Worm (Caenorhabditis elegans): ENCODE results near the gene R08C7.5.

The R08C7.5 gene

DNA sequence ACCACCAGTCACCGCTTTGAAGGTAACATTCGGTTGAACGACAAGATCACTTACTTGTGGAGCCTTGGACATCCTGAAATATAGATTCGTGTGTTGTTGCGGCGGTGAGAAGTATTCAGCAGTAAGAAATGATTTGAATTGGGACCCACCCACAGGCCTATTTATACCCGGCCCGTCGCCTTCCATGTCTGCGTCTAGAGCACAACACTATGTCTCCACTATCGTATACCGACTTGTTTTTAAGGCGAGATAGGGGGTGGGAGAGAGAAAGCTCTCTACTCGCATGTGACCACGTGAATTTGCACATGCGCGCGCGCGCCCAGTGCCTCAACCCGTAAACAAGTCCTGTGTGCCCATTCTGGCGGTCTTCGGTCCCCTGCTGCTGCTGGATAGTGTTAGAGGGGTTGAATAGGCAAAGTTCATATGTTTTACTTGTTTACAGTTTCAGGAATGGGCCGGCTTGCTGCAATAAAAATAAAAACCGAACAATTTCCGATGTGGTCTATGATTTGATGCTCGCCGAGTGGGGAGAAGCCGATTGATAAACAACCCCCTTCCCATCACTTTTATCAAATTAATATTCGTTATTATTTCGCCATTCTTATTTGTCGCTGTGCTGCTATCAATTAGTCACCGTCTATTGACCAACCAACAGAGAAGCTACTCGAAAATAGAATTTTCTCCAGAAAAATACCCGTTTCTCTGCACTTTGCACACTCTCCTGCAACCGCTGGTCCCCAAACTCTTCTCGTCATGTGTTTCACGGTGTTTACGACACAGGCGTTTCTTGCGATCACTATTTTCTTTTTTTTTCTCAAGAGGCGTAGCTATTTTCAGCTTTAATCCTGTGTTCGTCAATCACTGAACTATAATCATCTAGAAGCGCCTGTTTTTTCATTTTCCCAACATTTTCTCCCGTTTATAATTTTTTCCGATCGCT is 40.0 kb downstream of the R08C7.5 start:
- TF ChIP-seq B0035.1 (tag; optimal IDR thresholded peaks at IDR 0.05), result no peak
- 0 out of 2 replicates have a peak, but pooled peaks have one; percentile 10 for TF ChIP-seq attf-3 (GFP tag; conservative IDR thresholded peaks at IDR 0.05)
- peak; percentile 18 for TF ChIP-seq atf-7 (tag; optimal IDR thresholded peaks at IDR 0.05)
- TF ChIP-seq hmg-1.2 (GFP tag; IDR thresholded peaks at IDR 0.05), result peak; percentile 64
- no peak for TF ChIP-seq cebp-2 (GFP tag; IDR thresholded peaks at IDR 0.05)
- TF ChIP-seq snpc-3.4 (tag; optimal IDR thresholded peaks at IDR 0.05), result no peak
- no peak for TF ChIP-seq lag-1 (GFP tag; IDR thresholded peaks at IDR 0.05)
- TF ChIP-seq T07F8.4 (tag; optimal IDR thresholded peaks at IDR 0.05), result no peak
- TF ChIP-seq mes-4 (tag; optimal IDR thresholded peaks at IDR 0.05), result no peak
- no peak for TF ChIP-seq F37B4.10 (GFP tag; IDR thresholded peaks at IDR 0.05)
- TF ChIP-seq nhr-80 (tag; optimal IDR thresholded peaks at IDR 0.05), result peak; percentile 42
- no peak for TF ChIP-seq nhr-120 (GFP tag; IDR thresholded peaks at IDR 0.05)
- no peak for TF ChIP-seq aptf-3 (GFP tag; IDR thresholded peaks at IDR 0.05)
- TF ChIP-seq B0336.3 (GFP tag; IDR thresholded peaks at IDR 0.05), result peak; percentile 74
- no peak for TF ChIP-seq sptf-2 (GFP tag; optimal IDR thresholded peaks at IDR 0.05)
- TF ChIP-seq unc-130 (GFP tag; optimal IDR thresholded peaks at IDR 0.05), result no peak
- TF ChIP-seq attf-5 (GFP tag; optimal IDR thresholded peaks at IDR 0.05), result peak; percentile 24
- no peak for TF ChIP-seq ztf-6 (GFP tag; IDR thresholded peaks at IDR 0.05)
- TF ChIP-seq ztf-26 (tag; optimal IDR thresholded peaks at IDR 0.05), result no peak
- TF ChIP-seq sdz-38 (tag; optimal IDR thresholded peaks at IDR 0.05), result no peak
- TF ChIP-seq F23B12.7 (tag; optimal IDR thresholded peaks at IDR 0.05; ENCODE audit: insufficient read depth), result no peak
- TF ChIP-seq egl-44 (GFP tag; IDR thresholded peaks at IDR 0.05), result peak; percentile 85
- TF ChIP-seq nhr-27 (tag; optimal IDR thresholded peaks at IDR 0.05), result no peak
- TF ChIP-seq Y53F4B.3 (GFP tag; IDR thresholded peaks at IDR 0.05), result no peak
- no peak for TF ChIP-seq hlh-12 (tag; optimal IDR thresholded peaks at IDR 0.05)
- TF ChIP-seq ceh-58 (GFP tag; IDR thresholded peaks at IDR 0.05), result no peak
- TF ChIP-seq F10E7.11 (tag; optimal IDR thresholded peaks at IDR 0.05), result no peak
- TF ChIP-seq D2030.7 (GFP tag; IDR thresholded peaks at IDR 0.05), result no peak
- no peak for TF ChIP-seq zim-3 (tag; optimal IDR thresholded peaks at IDR 0.05)
- peak; percentile 4 for TF ChIP-seq repo-1 (tag; optimal IDR thresholded peaks at IDR 0.05)
- TF ChIP-seq T26A5.8 (tag; optimal IDR thresholded peaks at IDR 0.05), result no peak
- peak; percentile 35 for TF ChIP-seq athp-1 (tag; optimal IDR thresholded peaks at IDR 0.05)
- TF ChIP-seq ekl-4 (GFP tag; IDR thresholded peaks at IDR 0.05), result peak; percentile 8; the same call in 1 of the 2 replicates
- no peak for TF ChIP-seq mxl-1 (tag; optimal IDR thresholded peaks at IDR 0.05)
- peak; percentile 14 for TF ChIP-seq ztf-22 (GFP tag; optimal IDR thresholded peaks at IDR 0.05)
- TF ChIP-seq C17E4.6 (GFP tag; IDR thresholded peaks at IDR 0.05), result no peak
- peak; percentile 15 for TF ChIP-seq mel-28 (tag; optimal IDR thresholded peaks at IDR 0.05; ENCODE audit: borderline replicate concordance)
- TF ChIP-seq ztf-3 (GFP tag; optimal IDR thresholded peaks at IDR 0.05), result peak; percentile 11
- 0 out of 2 replicates have a peak, but pooled peaks have one; percentile 24 for TF ChIP-seq ztf-28 (GFP tag; IDR thresholded peaks at IDR 0.05)
- peak; percentile 64 for TF ChIP-seq mcd-1 (GFP tag; IDR thresholded peaks at IDR 0.05)
- TF ChIP-seq K12H6.12 (tag; optimal IDR thresholded peaks at IDR 0.05), result peak; percentile 94
- no peak for TF ChIP-seq ceh-91 (GFP tag; IDR thresholded peaks at IDR 0.05)
- TF ChIP-seq F22D6.2 (tag; optimal IDR thresholded peaks at IDR 0.05), result peak; percentile 21
- peak; percentile 25 for TF ChIP-seq gei-17 (GFP tag; optimal IDR thresholded peaks at IDR 0.05)
- peak; percentile 55 for TF ChIP-seq dox-1 (GFP tag; IDR thresholded peaks at IDR 0.05)
- TF ChIP-seq egl-18 (GFP tag; IDR thresholded peaks at IDR 0.05), result 0 out of 2 replicates have a peak, but pooled peaks have one; percentile 3
- TF ChIP-seq Y95B8A.8 (GFP tag; IDR thresholded peaks at IDR 0.05), result no peak
- no peak for TF ChIP-seq rpc-1 (optimal IDR thresholded peaks at IDR 0.05)
- TF ChIP-seq rpc-1 (tag; optimal IDR thresholded peaks at IDR 0.05), result no peak

Data from whole organism, young adult.